Worm (Caenorhabditis elegans): ENCODE results near the gene npr-39.

DNA sequence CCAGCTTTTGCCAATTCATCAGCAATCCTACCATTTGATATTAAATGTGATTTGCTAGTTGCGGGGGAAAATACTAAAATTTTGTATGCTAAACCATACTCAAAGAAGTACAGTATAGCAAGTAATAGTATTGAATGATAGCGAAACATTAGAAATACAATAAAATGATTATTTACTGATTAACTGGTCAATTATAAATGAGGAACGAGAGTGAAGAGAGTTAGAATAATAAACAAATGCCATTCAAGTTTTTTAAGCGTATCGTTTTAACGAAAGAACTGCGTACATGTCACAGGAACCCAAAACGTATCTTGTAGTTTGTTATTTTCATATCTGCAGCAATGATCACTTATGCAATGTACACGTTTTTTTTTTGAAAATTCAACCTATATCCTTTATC lies 31.6 kb downstream of the npr-39 start, which contains the start of gene ugt-47:
- TF ChIP-seq nhr-80 (tag; optimal IDR thresholded peaks at IDR 0.05) (peak; percentile 52), athp-1 (tag; optimal IDR thresholded peaks at IDR 0.05) (no peak), snpc-4 (GFP tag; optimal IDR thresholded peaks at IDR 0.05) (no peak), snpc-4 (tag; optimal IDR thresholded peaks at IDR 0.05) (no peak), ama-1 (optimal IDR thresholded peaks at IDR 0.05) (no peak), ama-1 (GFP tag; optimal IDR thresholded peaks at IDR 0.05) (no peak), pha-4 (tag; optimal IDR thresholded peaks at IDR 0.05) (no peak), lsl-1 (GFP tag; optimal IDR thresholded peaks at IDR 0.05) (no peak), lag-1 (GFP tag; IDR thresholded peaks at IDR 0.05) (no peak), dpl-1 (GFP tag; optimal IDR thresholded peaks at IDR 0.05) (no peak), lsy-27 (tag; optimal IDR thresholded peaks at IDR 0.05; ENCODE audit: borderline replicate concordance, insufficient read depth) (no peak), him-1 (tag; optimal IDR thresholded peaks at IDR 0.05) (no peak), hlh-26 (GFP tag; conservative IDR thresholded peaks at IDR 0.05) (no peak), hmg-20 (GFP tag; IDR thresholded peaks at IDR 0.05) (no peak), unc-130 (GFP tag; optimal IDR thresholded peaks at IDR 0.05) (no peak)

Measured in whole organism, young adult.